Worm (Caenorhabditis elegans): ENCODE measurements around the gene cat-4.

The cat-4 gene

DNA sequence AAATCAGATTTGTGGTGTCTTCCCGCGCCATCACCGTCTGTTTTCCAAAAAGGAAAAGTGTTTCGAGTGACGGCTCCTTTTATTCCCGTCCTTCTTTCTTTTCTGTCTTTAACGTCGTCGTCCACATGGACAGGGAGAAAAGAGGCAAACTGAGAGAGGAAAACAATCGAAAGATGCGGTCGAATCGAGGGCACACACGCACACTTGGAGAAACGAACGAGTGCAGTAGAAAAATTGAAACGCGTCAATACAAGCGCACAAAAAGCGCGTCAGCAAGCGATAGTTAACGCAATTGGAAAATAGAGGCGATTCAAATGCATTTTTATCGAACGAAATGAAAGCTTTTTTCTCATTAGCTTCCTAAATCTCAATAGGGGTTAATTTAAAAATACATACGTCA, 27.9 kb upstream of the cat-4 start (continued):
- TF ChIP-seq lin-35 (GFP tag; optimal IDR thresholded peaks at IDR 0.05) (peak in 2 of 3 experiments; percentile 54 to 93), dpff-1 (tag; optimal IDR thresholded peaks at IDR 0.05) (no peak)

DNA sequence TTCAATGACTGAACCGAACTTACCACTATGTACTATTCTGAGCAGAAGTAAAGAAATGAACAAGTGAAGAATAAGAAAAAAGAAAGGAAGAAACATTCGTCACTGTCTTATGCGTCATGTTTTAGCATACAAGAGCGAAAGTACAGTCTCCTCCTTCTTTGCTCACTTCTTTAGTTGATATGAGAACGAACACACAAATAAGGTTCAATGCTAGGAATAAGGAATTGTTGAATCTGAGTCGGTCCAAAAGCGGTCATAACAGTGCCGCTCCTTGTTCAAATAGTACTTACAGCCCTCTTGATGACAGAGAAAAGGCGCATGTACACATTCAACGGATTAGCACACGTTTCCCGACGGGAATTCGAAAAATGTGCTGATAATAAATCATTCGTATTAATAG, 25.6 kb upstream of the cat-4 start, which contains the start of gene F25D1.8:
F25D1.8 (plus strand) TSS at position 301 of the 400 bp plus-strand sequence.
- TF ChIP-seq cebp-1 (GFP tag; IDR thresholded peaks at IDR 0.05) (no peak), cebp-1 (tag; optimal IDR thresholded peaks at IDR 0.05) (no peak), B0261.1 (tag; optimal IDR thresholded peaks at IDR 0.05) (no peak), him-1 (tag; optimal IDR thresholded peaks at IDR 0.05) (no peak), attf-6 (GFP tag; IDR thresholded peaks at IDR 0.05) (no peak), mel-28 (tag; optimal IDR thresholded peaks at IDR 0.05; ENCODE audit: borderline replicate concordance) (no peak), T26A5.8 (tag; optimal IDR thresholded peaks at IDR 0.05) (no peak), F39B2.1 (GFP tag; IDR thresholded peaks at IDR 0.05) (no peak), nfya-2 (GFP tag; IDR thresholded peaks at IDR 0.05) (no peak), attf-5 (GFP tag; optimal IDR thresholded peaks at IDR 0.05) (no peak)

DNA sequence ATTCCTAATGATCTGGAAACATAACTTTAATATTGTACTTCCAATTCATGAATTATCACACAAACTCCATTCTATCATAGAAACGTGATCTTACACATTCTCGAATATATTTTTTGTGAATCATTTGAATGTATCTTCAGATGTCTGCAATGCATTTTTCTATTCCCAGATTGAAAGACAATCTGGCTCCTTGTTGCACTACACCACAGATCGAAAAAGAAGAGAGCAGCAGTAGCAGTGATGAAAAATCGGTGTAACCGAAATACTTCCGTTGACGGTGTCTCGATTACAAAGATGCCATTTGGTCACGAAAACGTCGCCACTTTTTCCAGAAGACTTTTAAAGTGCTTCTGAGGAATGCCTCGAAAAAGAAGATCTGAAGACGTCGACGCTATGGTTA, 24.7 kb upstream of the cat-4 start, which contains the start of gene degt-1:
degt-1 (plus strand) TSS at position 301 of the 400 bp plus-strand sequence.
- TF ChIP-seq ztf-25 (GFP tag; IDR thresholded peaks at IDR 0.05), result no peak
- no peak for TF ChIP-seq ZK185.1 (tag; optimal IDR thresholded peaks at IDR 0.05; ENCODE audit: poor library complexity, severe bottlenecking)
- TF ChIP-seq Y67H2A.10 (GFP tag; conservative IDR thresholded peaks at IDR 0.05), result no peak
- TF ChIP-seq ztf-3 (GFP tag; optimal IDR thresholded peaks at IDR 0.05), result no peak
- no peak for TF ChIP-seq bed-2 (GFP tag; IDR thresholded peaks at IDR 0.05)
- no peak for TF ChIP-seq athp-1 (tag; optimal IDR thresholded peaks at IDR 0.05)
- TF ChIP-seq atf-7 (tag; optimal IDR thresholded peaks at IDR 0.05), result no peak
- no peak for TF ChIP-seq pbrm-1 (GFP tag; IDR thresholded peaks at IDR 0.05)
- TF ChIP-seq hlh-12 (tag; optimal IDR thresholded peaks at IDR 0.05), result no peak
- TF ChIP-seq let-607 (tag; optimal IDR thresholded peaks at IDR 0.05), result no peak
- TF ChIP-seq lir-1 (GFP tag; conservative IDR thresholded peaks at IDR 0.05), result no peak
- TF ChIP-seq Y53F4B.3 (GFP tag; IDR thresholded peaks at IDR 0.05), result no peak
- TF ChIP-seq hlh-26 (GFP tag; conservative IDR thresholded peaks at IDR 0.05), result no peak
- TF ChIP-seq rpc-1 (optimal IDR thresholded peaks at IDR 0.05), result no peak
- TF ChIP-seq rpc-1 (tag; optimal IDR thresholded peaks at IDR 0.05), result no peak
- no peak for TF ChIP-seq die-1 (tag; optimal IDR thresholded peaks at IDR 0.05)
- no peak for TF ChIP-seq F23B12.7 (tag; optimal IDR thresholded peaks at IDR 0.05; ENCODE audit: insufficient read depth)
- TF ChIP-seq hrde-1 (tag; optimal IDR thresholded peaks at IDR 0.05; ENCODE audit: borderline replicate concordance), result no peak
- no peak for TF ChIP-seq F10E7.11 (tag; optimal IDR thresholded peaks at IDR 0.05)
- TF ChIP-seq akir-1 (GFP tag; optimal IDR thresholded peaks at IDR 0.05), result no peak
- TF ChIP-seq ets-4 (GFP tag; optimal IDR thresholded peaks at IDR 0.05), result no peak

DNA sequence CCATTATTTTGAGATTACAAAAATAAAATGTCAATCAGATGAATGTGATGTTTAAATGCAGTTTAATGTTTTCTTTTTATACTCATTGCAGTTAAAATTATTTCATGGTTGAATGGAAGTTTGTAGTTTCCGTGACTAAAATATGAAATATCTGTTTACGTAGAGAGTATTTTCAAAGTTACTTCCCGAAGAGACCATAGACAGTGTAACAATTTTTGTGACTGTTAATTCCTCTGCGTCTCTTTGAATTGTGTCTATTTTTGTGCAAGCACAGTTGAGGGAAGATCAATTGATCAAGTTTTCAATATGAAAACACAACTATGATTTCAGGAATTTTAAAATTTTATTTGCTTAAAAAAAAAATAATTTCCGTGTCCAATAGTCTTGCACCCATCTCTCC, 17.9 kb upstream of the cat-4 start, which contains the start of gene F25D1.5:
F25D1.5 (minus strand) TSS at position 35 of the 400 bp plus-strand sequence.
- TF ChIP-seq C06A6.2 (GFP tag; conservative IDR thresholded peaks at IDR 0.05) (no peak), attf-6 (GFP tag; IDR thresholded peaks at IDR 0.05) (no peak), F55B11.4 (tag; optimal IDR thresholded peaks at IDR 0.05; ENCODE audit: borderline replicate concordance, insufficient read depth) (no peak), unc-130 (GFP tag; optimal IDR thresholded peaks at IDR 0.05) (no peak), ceh-91 (GFP tag; IDR thresholded peaks at IDR 0.05) (no peak), gei-17 (GFP tag; optimal IDR thresholded peaks at IDR 0.05) (no peak), egl-18 (GFP tag; IDR thresholded peaks at IDR 0.05) (no peak), Y95B8A.8 (GFP tag; IDR thresholded peaks at IDR 0.05) (no peak), F22D6.2 (tag; optimal IDR thresholded peaks at IDR 0.05) (no peak)

Data from whole organism, young adult.